Fruit fly (Drosophila melanogaster) whole organism, embryonic: Measurements from ENCODE around the gene CG42307.

ENCODE experiments used
- Atf6 ChIP-seq: fragments of 200-800 bp; sonication (Bioruptor generic); IDR thresholded peaks from 2 replicates; pipeline ENCODE4 v1.3.6; 2022; ENCODE audit warnings: missing biosample characterization, missing genetic modification characterization
- Bdp1 ChIP-seq: fragments of 200-800 bp; sonication (Bioruptor generic); optimal IDR thresholded peaks from 3 replicates; lab custom pipeline; 2016; ENCODE audit warnings: missing biosample characterization, missing genetic modification characterization
- Bteb2 ChIP-seq: fragments of 200-800 bp; sonication (Bioruptor generic); optimal IDR thresholded peaks from 2 replicates; lab custom pipeline; 2016; ENCODE audit warnings: missing biosample characterization, missing genetic modification characterization
- CG10267 ChIP-seq: fragments of 200-800 bp; sonication (Bioruptor generic); optimal IDR thresholded peaks from 2 replicates; lab custom pipeline; 2018; ENCODE audit warnings: missing biosample characterization, mild to moderate bottlenecking, missing genetic modification characterization, moderate library complexity
- CG10366 ChIP-seq: fragments of 200-800 bp; sonication (Bioruptor generic); IDR thresholded peaks from 2 replicates; pipeline ENCODE4 v1.3.6; 2022; ENCODE audit warnings: missing biosample characterization, missing genetic modification characterization
- CG12236 ChIP-seq: fragments of 200-800 bp; sonication (Bioruptor generic); optimal IDR thresholded peaks from 2 replicates; lab custom pipeline; 2016; ENCODE audit warnings: missing biosample characterization, missing genetic modification characterization
- CG13624 ChIP-seq: fragments of 200-800 bp; sonication (Bioruptor generic); optimal IDR thresholded peaks from 2 replicates; lab custom pipeline; 2016; ENCODE audit warnings: missing biosample characterization, missing genetic modification characterization
- CG17385 ChIP-seq: fragments of 200-800 bp; sonication (Bioruptor generic); optimal IDR thresholded peaks from 3 replicates; lab custom pipeline; 2018; ENCODE audit warnings: missing biosample characterization, mild to moderate bottlenecking, missing genetic modification characterization
- CG18011 ChIP-seq: fragments of 200-800 bp; sonication (Bioruptor generic); optimal IDR thresholded peaks from 2 replicates; lab custom pipeline; 2017; ENCODE audit warnings: missing biosample characterization, missing genetic modification characterization, mild to moderate bottlenecking, moderate library complexity, missing genotype
- CG2712 ChIP-seq: fragments of 200-800 bp; optimal IDR thresholded peaks from 3 replicates; lab custom pipeline; 2019; ENCODE audit warnings: missing biosample characterization, mild to moderate bottlenecking, missing genetic modification characterization, moderate library complexity
- CG30020 ChIP-seq: fragments of 200-800 bp; optimal IDR thresholded peaks from 2 replicates; lab custom pipeline; 2019; ENCODE audit warnings: missing biosample characterization, mild to moderate bottlenecking, missing genetic modification characterization, moderate library complexity
- CG34422 ChIP-seq: fragments of 200-800 bp; sonication (Bioruptor generic); IDR thresholded peaks from 3 replicates; pipeline ENCODE4 v1.3.6; 2022; ENCODE audit warnings: missing biosample characterization, missing genetic modification characterization
- CG42726 ChIP-seq: fragments of 200-800 bp; sonication (Bioruptor generic); IDR thresholded peaks from 2 replicates; pipeline ENCODE4 v1.3.6; 2022; ENCODE audit warnings: missing biosample characterization, missing genetic modification characterization; ENCODE audit not compliant: partially characterized antibody
- CG43689 ChIP-seq: fragments of 200-800 bp; sonication (Bioruptor generic); IDR thresholded peaks from 2 replicates; pipeline ENCODE4 v1.3.6; 2022; ENCODE audit warnings: missing biosample characterization, missing genetic modification characterization
- CG4424 ChIP-seq: fragments of 200-800 bp; sonication (Bioruptor generic); optimal IDR thresholded peaks from 3 replicates; lab custom pipeline; 2016; ENCODE audit warnings: missing biosample characterization, missing genetic modification characterization
- CG7372 ChIP-seq: fragments of 200-800 bp; sonication (Bioruptor generic); IDR thresholded peaks from 2 replicates; pipeline ENCODE4 v1.3.6; 2022; ENCODE audit warnings: missing biosample characterization, missing genetic modification characterization
- CG8388 ChIP-seq: fragments of 200-800 bp; sonication (Bioruptor generic); optimal IDR thresholded peaks from 2 replicates; lab custom pipeline; 2019; ENCODE audit warnings: missing biosample characterization, mild to moderate bottlenecking, missing genetic modification characterization, moderate library complexity
- CG9609 ChIP-seq: fragments of 200-800 bp; sonication (Bioruptor generic); optimal IDR thresholded peaks from 3 replicates; lab custom pipeline; 2016; ENCODE audit warnings: missing biosample characterization, missing genetic modification characterization
- CG9876 ChIP-seq: fragments of 200-800 bp; sonication (Bioruptor generic); optimal IDR thresholded peaks from 2 replicates; lab custom pipeline; 2016; ENCODE audit warnings: missing biosample characterization, missing genetic modification characterization
- Dip2 ChIP-seq: fragments of 200-800 bp; sonication (Bioruptor generic); IDR thresholded peaks from 2 replicates; pipeline ENCODE4 v1.3.6; 2022; ENCODE audit warnings: missing biosample characterization, missing genetic modification characterization
- Elba2 ChIP-seq: fragments of 200-800 bp; sonication (Bioruptor generic); optimal IDR thresholded peaks from 3 replicates; lab custom pipeline; 2016; ENCODE audit warnings: missing biosample characterization, missing genetic modification characterization
- H15 ChIP-seq: fragments of 200-800 bp; sonication (Bioruptor generic); IDR thresholded peaks from 3 replicates; pipeline ENCODE4 v1.3.6; 2022; ENCODE audit warnings: missing biosample characterization, missing genetic modification characterization
- Hmx ChIP-seq: fragments of 200-800 bp; sonication (Bioruptor generic); optimal IDR thresholded peaks from 2 replicates; lab custom pipeline; 2016; ENCODE audit warnings: missing biosample characterization, missing genetic modification characterization
- Lpt ChIP-seq: fragments of >200 bp; optimal IDR thresholded peaks from 2 replicates; lab custom pipeline; 2018; ENCODE audit warnings: missing biosample characterization, missing genetic modification characterization
- MBD-R2 ChIP-seq: fragments of 200-800 bp; sonication (Bioruptor generic); IDR thresholded peaks from 2 replicates; pipeline ENCODE4 v1.3.6; 2022; ENCODE audit warnings: missing biosample characterization, missing genetic modification characterization
- Mes4 ChIP-seq: fragments of 200-800 bp; sonication (Bioruptor generic); optimal IDR thresholded peaks from 2 replicates; lab custom pipeline; 2016; ENCODE audit warnings: missing biosample characterization, missing genetic modification characterization
- NfI ChIP-seq: fragments of 200-800 bp; sonication (Bioruptor generic); optimal IDR thresholded peaks from 3 replicates; lab custom pipeline; 2018; ENCODE audit warnings: missing biosample characterization, mild to moderate bottlenecking, missing genetic modification characterization, moderate library complexity
- Rfx ChIP-seq: fragments of 200-800 bp; sonication (Bioruptor generic); IDR thresholded peaks from 2 replicates; pipeline ENCODE4 v1.3.6; 2022; ENCODE audit warnings: missing biosample characterization, missing genetic modification characterization
- Sry-β ChIP-seq: fragments of 200-800 bp; sonication (Bioruptor generic); optimal IDR thresholded peaks from 2 replicates; lab custom pipeline; 2018; ENCODE audit warnings: missing biosample characterization, mild to moderate bottlenecking, missing genetic modification characterization, moderate library complexity
- Xrp1 ChIP-seq: fragments of 200-800 bp; sonication (Bioruptor generic); IDR thresholded peaks from 2 replicates; pipeline ENCODE4 v1.3.6; 2022; ENCODE audit warnings: missing biosample characterization, missing genetic modification characterization
- aop ChIP-seq: fragments of 200-800 bp; sonication (Bioruptor generic); IDR thresholded peaks from 2 replicates; pipeline ENCODE4 v1.3.6; 2022; ENCODE audit warnings: missing biosample characterization, missing genetic modification characterization
- ara ChIP-seq: fragments of 200-800 bp; sonication (Bioruptor generic); IDR thresholded peaks from 2 replicates; pipeline ENCODE4 v1.3.6; 2022; ENCODE audit warnings: missing biosample characterization, missing genetic modification characterization
- bbx ChIP-seq: fragments of 200-800 bp; sonication (Bioruptor generic); IDR thresholded peaks from 2 replicates; pipeline ENCODE4 v1.3.6; 2022; ENCODE audit warnings: missing biosample characterization, missing genetic modification characterization; ENCODE audit not compliant: partially characterized antibody
- chif ChIP-seq, 2 experiments: fragments of 200-800 bp; sonication (Bioruptor generic); optimal IDR thresholded peaks; 3 replicates each; lab custom pipeline; 2016; ENCODE audit warnings: missing biosample characterization in 2 of 2, missing genetic modification characterization in 2 of 2
- danr ChIP-seq: fragments of 200-800 bp; sonication (Bioruptor generic); IDR thresholded peaks from 2 replicates; pipeline ENCODE4 v1.3.6; 2022; ENCODE audit warnings: missing biosample characterization, missing genetic modification characterization
- ewg ChIP-seq: fragments of 200-800 bp; sonication (Bioruptor generic); optimal IDR thresholded peaks from 3 replicates; lab custom pipeline; 2017; ENCODE audit warnings: mild to moderate bottlenecking, missing biosample characterization, missing genetic modification reagents, missing genetic modification characterization
- gcm2 ChIP-seq: fragments of 200-800 bp; sonication (Bioruptor generic); optimal IDR thresholded peaks from 2 replicates; lab custom pipeline; 2016; ENCODE audit warnings: missing biosample characterization, missing genetic modification characterization
- gem ChIP-seq: fragments of 200-800 bp; sonication (Bioruptor generic); optimal IDR thresholded peaks from 2 replicates; lab custom pipeline; 2019; ENCODE audit warnings: missing biosample characterization, mild to moderate bottlenecking, missing genetic modification characterization, moderate library complexity
- gro ChIP-seq: fragments of 200-800 bp; sonication (Bioruptor generic); optimal IDR thresholded peaks from 2 replicates; lab custom pipeline; 2016; ENCODE audit warnings: missing biosample characterization, missing genetic modification characterization
- gt ChIP-seq: fragments of 200-800 bp; sonication (Bioruptor generic); IDR thresholded peaks from 2 replicates; pipeline ENCODE4 v1.3.6; 2022; ENCODE audit warnings: missing biosample characterization, missing genetic modification characterization
- kah ChIP-seq: fragments of 200-800 bp; sonication (Bioruptor generic); optimal IDR thresholded peaks from 2 replicates; lab custom pipeline; 2018; ENCODE audit warnings: missing biosample characterization, mild to moderate bottlenecking, missing genetic modification characterization
- mirr ChIP-seq: fragments of 200-800 bp; sonication (Bioruptor generic); optimal IDR thresholded peaks from 3 replicates; lab custom pipeline; 2018; ENCODE audit warnings: missing biosample characterization, mild to moderate bottlenecking, missing genetic modification characterization
- nerfin-2 ChIP-seq: fragments of 200-800 bp; sonication (Bioruptor generic); IDR thresholded peaks from 2 replicates; pipeline ENCODE4 v1.3.6; 2022; ENCODE audit warnings: missing biosample characterization, missing genetic modification characterization; ENCODE audit not compliant: partially characterized antibody
- peb ChIP-seq: fragments of 200-800 bp; sonication (Bioruptor generic); IDR thresholded peaks from 2 replicates; pipeline ENCODE4 v1.3.6; 2022; ENCODE audit warnings: missing biosample characterization, missing genetic modification characterization
- phol ChIP-seq: fragments of 200-800 bp; sonication (Bioruptor generic); optimal IDR thresholded peaks from 3 replicates; lab custom pipeline; 2018; ENCODE audit warnings: missing biosample characterization, mild to moderate bottlenecking, missing genetic modification characterization, moderate library complexity
- pzg ChIP-seq: fragments of 200-800 bp; sonication (Bioruptor generic); optimal IDR thresholded peaks from 3 replicates; lab custom pipeline; 2018; ENCODE audit warnings: missing biosample characterization, mild to moderate bottlenecking, missing genetic modification characterization, moderate library complexity
- rib ChIP-seq: fragments of 200-800 bp; sonication (Bioruptor generic); IDR thresholded peaks from 2 replicates; pipeline ENCODE4 v1.3.6; 2022; ENCODE audit warnings: missing biosample characterization, missing genetic modification characterization
- unpg ChIP-seq: fragments of 200-800 bp; sonication (Bioruptor generic); optimal IDR thresholded peaks from 3 replicates; lab custom pipeline; 2018; ENCODE audit warnings: missing biosample characterization, mild to moderate bottlenecking, missing genetic modification characterization, moderate library complexity
- usp ChIP-seq: fragments of >200 bp; optimal IDR thresholded peaks from 2 replicates; lab custom pipeline; 2017; ENCODE audit warnings: missing biosample characterization, missing genetic modification characterization
- wdn ChIP-seq: fragments of 200-800 bp; sonication (Bioruptor generic); IDR thresholded peaks from 2 replicates; pipeline ENCODE4 v1.3.6; 2022; ENCODE audit warnings: missing biosample characterization, missing genetic modification characterization

Gene CG42307

DNA sequence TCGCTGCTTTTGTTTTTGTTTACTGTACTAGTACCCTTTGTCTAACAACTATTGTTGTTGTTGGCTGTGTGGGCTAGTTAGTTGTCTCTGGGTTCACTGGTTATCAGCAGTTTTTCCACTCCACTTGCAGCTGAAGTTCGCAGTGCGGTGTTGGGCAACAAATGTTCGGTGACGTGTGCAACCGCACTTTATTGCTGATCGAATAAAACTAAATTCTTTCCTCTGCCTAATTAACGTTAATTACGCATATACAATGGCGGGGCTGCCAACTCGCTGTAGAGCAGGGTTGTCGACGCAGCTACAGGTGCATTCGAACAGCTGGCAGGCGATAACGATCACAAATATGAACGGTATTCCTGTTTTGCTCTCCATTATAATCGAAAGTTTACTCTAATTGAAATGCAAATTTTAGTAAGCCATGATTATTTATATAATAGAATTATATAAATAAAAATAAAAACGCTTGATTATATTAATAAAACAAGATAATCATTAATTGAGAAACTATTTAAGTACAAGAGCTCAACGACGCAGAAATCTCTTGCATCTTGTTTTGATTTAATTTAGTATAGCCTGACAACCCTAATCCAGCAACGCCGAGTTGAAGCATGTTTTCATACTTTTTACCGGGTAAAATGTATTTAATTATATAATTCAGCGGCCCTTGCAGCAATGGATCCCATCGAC, at the start of gene CG42307, which contains the start of the genes mrva and mus312 (continued):
- TF ChIP-seq Xrp1 (GFP tag; lab: Robert Waterston, UW) = peak; percentile 87
- no peak for TF ChIP-seq nerfin-2
- peak; percentile 89 for TF ChIP-seq phol (tag; lab: Kevin White, UChicago)
- peak; percentile 89 for TF ChIP-seq CG13624 (GFP tag; lab: Kevin White, UChicago)
- peak; percentile 14 for TF ChIP-seq Bteb2 (GFP tag; lab: Kevin White, UChicago)
- TF ChIP-seq gcm2 (GFP tag; lab: Kevin White, UChicago) = no peak
- peak; percentile 57 for TF ChIP-seq CG18011
- TF ChIP-seq CG8388 (GFP tag; lab: Kevin White, UChicago) = peak; percentile 88
- peak; percentile 88 for TF ChIP-seq Rfx (GFP tag; lab: Robert Waterston, UW)
- peak; percentile 42 for TF ChIP-seq Bdp1 (GFP tag; lab: Kevin White, UChicago)
- peak; percentile 65 for TF ChIP-seq gt
- no peak for TF ChIP-seq CG12236
- peak; percentile 72 for TF ChIP-seq CG7372
- no peak for TF ChIP-seq CG9609
- TF ChIP-seq ewg (GFP tag; lab: Kevin White, UChicago) = peak; percentile 77
- TF ChIP-seq CG17385 (GFP tag; lab: Kevin White, UChicago) = peak; percentile 88
- no peak for TF ChIP-seq gro
- TF ChIP-seq gem (tag; lab: Kevin White, UChicago) = peak; percentile 96
- TF ChIP-seq danr = peak; percentile 70; the same call in 1 of the 2 replicates
- peak; percentile 91 for TF ChIP-seq NfI (GFP tag; lab: Kevin White, UChicago)
- peak; percentile 60 for TF ChIP-seq CG43689
- peak; percentile 55; the same call in 1 of the 2 replicates for TF ChIP-seq bbx (GFP tag; lab: Robert Waterston, UW)
- no peak for TF ChIP-seq Lpt
- no peak for TF ChIP-seq Mes4
- TF ChIP-seq wdn (GFP tag; lab: Robert Waterston, UW) = peak; percentile 63
- peak; percentile 84 for TF ChIP-seq MBD-R2
- no peak for TF ChIP-seq Dip2 (GFP tag; lab: Robert Waterston, UW)
- 0 out of 2 replicates have a peak, but pooled peaks have one; percentile 29 for TF ChIP-seq CG42726 (GFP tag; lab: Robert Waterston, UW)
- no peak for TF ChIP-seq aop (GFP tag; lab: Robert Waterston, UW)
- peak; percentile 77 for TF ChIP-seq H15 (GFP tag; lab: Robert Waterston, UW)
- TF ChIP-seq pzg (GFP tag; lab: Kevin White, UChicago) = peak; percentile 76
- TF ChIP-seq chif (GFP tag; optimal IDR thresholded peaks at IDR 0.05; lab: Kevin White, UChicago) = peak in 1 of 2 experiments; percentile 49
- TF ChIP-seq rib (GFP tag; lab: Robert Waterston, UW) = peak; percentile 46
- TF ChIP-seq usp = no peak
- peak; percentile 70 for TF ChIP-seq Elba2 (GFP tag; lab: Kevin White, UChicago)
- peak; percentile 65 for TF ChIP-seq mirr (GFP tag; lab: Kevin White, UChicago)
- peak; percentile 80 for TF ChIP-seq CG4424 (GFP tag; lab: Kevin White, UChicago)
- TF ChIP-seq CG2712 (tag; lab: Kevin White, UChicago) = peak; percentile 95
- peak; percentile 86 for TF ChIP-seq CG34422 (GFP tag; lab: Robert Waterston, UW)
- TF ChIP-seq kah = peak; percentile 87
- peak; percentile 94 for TF ChIP-seq unpg
- TF ChIP-seq Sry-β (GFP tag; lab: Kevin White, UChicago) = peak; percentile 43
- peak; percentile 77 for TF ChIP-seq CG10366 (GFP tag; lab: Robert Waterston, UW)
- TF ChIP-seq ara (GFP tag; lab: Robert Waterston, UW) = peak; percentile 60; the same call in 1 of the 2 replicates
- TF ChIP-seq CG30020 (tag; lab: Kevin White, UChicago) = peak; percentile 88
- peak; percentile 86 for TF ChIP-seq CG10267
- TF ChIP-seq Atf6 (GFP tag; lab: Robert Waterston, UW) = peak; percentile 69
- peak; percentile 49; the same call in 1 of the 2 replicates for TF ChIP-seq peb (GFP tag; lab: Robert Waterston, UW)
- peak; percentile 5 for TF ChIP-seq CG9876 (GFP tag; lab: Kevin White, UChicago)
- TF ChIP-seq Hmx (GFP tag; lab: Kevin White, UChicago) = no peak
